Worm (Caenorhabditis elegans) whole organism, mixed stage, embryonic: ENCODE data around the gene lron-7.

Source experiments
- lin-13 ChIP-seq: fragments of 150-350 bp; optimal IDR thresholded peaks from 2 replicates; lab custom pipeline; 2014; ENCODE audit warnings: missing biosample characterization, missing genetic modification characterization
- unc-39 ChIP-seq: fragments of 150-350 bp; optimal IDR thresholded peaks from 2 replicates; lab custom pipeline; 2014; ENCODE audit warnings: missing biosample characterization, missing genetic modification characterization

ce11 chrX:7334302-7334724, 42.4 kb downstream of the lron-7 start, which contains the start of gene epg-7:
- TF ChIP-seq unc-39 (tag; lab: Kevin White, UChicago) = no peak
- TF ChIP-seq lin-13 (tag; lab: Kevin White, UChicago) = peak; percentile 79
